Fruit fly (Drosophila melanogaster): Measurements from ENCODE around the gene mgl.

dm6 chrX:9474115-9474514 is 25.8 kb downstream of the mgl start:
- TF ChIP-seq CG12769 (tag; optimal IDR thresholded peaks at IDR 0.05): no peak
- no peak for TF ChIP-seq CG34376 (GFP tag; optimal IDR thresholded peaks at IDR 0.05)
- TF ChIP-seq cad (GFP tag; optimal IDR thresholded peaks at IDR 0.05): no peak

All from whole organism, embryonic.